Worm (Caenorhabditis elegans): ENCODE measurements around the gene twk-42.

ce11 chrV:17752340-17752739 lies 19.9 kb upstream of the twk-42 start:
- TF ChIP-seq daf-12 (tag; optimal IDR thresholded peaks at IDR 0.05) (no peak), nhr-28 (tag; optimal IDR thresholded peaks at IDR 0.05) (peak; percentile 92)

Measured in whole organism, L4 larva.